Worm (Caenorhabditis elegans): ENCODE measurements around the gene clec-222.

ce11 chrV:11279564-11279963, 8.4 kb downstream of the clec-222 start:
- TF ChIP-seq atf-7 (tag; optimal IDR thresholded peaks at IDR 0.05) (no peak), tbx-9 (tag; optimal IDR thresholded peaks at IDR 0.05; ENCODE audit: borderline replicate concordance) (no peak), ceh-40 (GFP tag; IDR thresholded peaks at IDR 0.05) (no peak), F57C9.4 (tag; optimal IDR thresholded peaks at IDR 0.05) (no peak), zim-3 (tag; optimal IDR thresholded peaks at IDR 0.05) (no peak), attf-5 (GFP tag; optimal IDR thresholded peaks at IDR 0.05) (no peak), ets-4 (GFP tag; optimal IDR thresholded peaks at IDR 0.05) (no peak), madf-8 (GFP tag; conservative IDR thresholded peaks at IDR 0.05) (peak; percentile 81), unc-130 (GFP tag; optimal IDR thresholded peaks at IDR 0.05) (no peak), lin-26 (GFP tag; IDR thresholded peaks at IDR 0.05) (no peak)

Data from whole organism, young adult.